Fruit fly (Drosophila melanogaster): ENCODE measurements around the gene btl.

The btl gene

DNA sequence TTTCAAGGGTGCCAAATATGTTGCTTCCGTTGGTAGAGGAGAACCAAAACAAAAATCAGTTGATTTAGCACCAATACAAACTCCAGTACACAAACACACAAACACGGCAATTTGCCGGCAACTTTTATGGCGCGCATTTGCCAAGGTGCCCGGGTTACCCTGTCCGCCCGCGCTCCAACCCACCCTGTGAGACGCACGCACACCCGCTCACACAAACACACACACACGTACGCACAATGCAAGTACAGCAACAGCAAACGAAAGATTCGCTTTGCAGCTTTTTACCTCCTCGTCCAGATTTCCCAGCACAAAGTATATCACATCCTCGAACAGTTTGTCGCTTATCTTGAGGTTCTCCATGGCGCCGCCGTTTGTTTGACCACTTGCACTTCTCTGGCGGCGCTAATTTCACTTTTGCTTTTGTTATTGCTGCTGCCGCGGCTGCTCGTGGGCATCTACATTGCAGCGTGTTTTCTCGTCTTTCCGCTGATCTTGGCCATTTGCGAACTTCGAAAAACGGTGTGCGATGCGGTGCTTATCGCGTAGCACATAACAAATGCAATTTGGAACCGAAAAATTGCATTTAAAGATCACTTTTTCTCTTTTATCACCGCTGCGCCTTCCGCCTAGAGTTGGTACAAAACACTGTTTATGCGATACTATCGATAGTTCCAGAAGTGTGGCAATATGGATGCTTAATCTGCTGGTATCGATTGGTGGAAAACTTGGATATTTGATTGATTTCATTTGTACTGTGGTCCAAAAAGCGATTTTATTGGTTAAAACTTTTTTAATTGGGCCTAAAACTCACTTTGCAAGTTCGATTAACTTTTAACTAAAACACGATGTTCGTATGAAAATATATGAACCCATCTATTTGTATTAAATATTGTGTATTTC is 46.8 kb upstream of the btl start, which contains the start of gene Ptip (continued):
- TF ChIP-seq CG10462 (GFP tag; optimal IDR thresholded peaks at IDR 0.05) (no peak), Ada2b (GFP tag; IDR thresholded peaks at IDR 0.05) (0 out of 2 replicates have a peak, but pooled peaks have one; percentile 19), z (GFP tag; IDR thresholded peaks at IDR 0.05) (no peak), CG3281 (GFP tag; optimal IDR thresholded peaks at IDR 0.05) (no peak), CG12236 (GFP tag; optimal IDR thresholded peaks at IDR 0.05) (no peak), CG5180 (GFP tag; optimal IDR thresholded peaks at IDR 0.05) (no peak), CG9215 (GFP tag; IDR thresholded peaks at IDR 0.05) (no peak), Nf-YC (tag; optimal IDR thresholded peaks at IDR 0.05) (no peak), lov (optimal IDR thresholded peaks at IDR 0.05) (no peak), lov (GFP tag; IDR thresholded peaks at IDR 0.05) (peak; percentile 63; the same call in 1 of the 3 replicates), CG5953 (GFP tag; IDR thresholded peaks at IDR 0.05) (no peak), zen (tag; optimal IDR thresholded peaks at IDR 0.05) (peak; percentile 91), PHDP (tag; optimal IDR thresholded peaks at IDR 0.05) (no peak), CG11723 (GFP tag; optimal IDR thresholded peaks at IDR 0.05) (no peak), sob (GFP tag; IDR thresholded peaks at IDR 0.05) (peak; percentile 31; the same call in 1 of the 2 replicates), ranshi (GFP tag; IDR thresholded peaks at IDR 0.05) (no peak; the same call in 1 of the 2 replicates), seq (GFP tag; IDR thresholded peaks at IDR 0.05) (peak; percentile 81), schlank (tag; optimal IDR thresholded peaks at IDR 0.05) (peak; percentile 8), CG34422 (GFP tag; IDR thresholded peaks at IDR 0.05) (peak; percentile 99), CG13123 (GFP tag; optimal IDR thresholded peaks at IDR 0.05) (no peak), CG15601 (tag; optimal IDR thresholded peaks at IDR 0.05) (no peak), exex (tag; optimal IDR thresholded peaks at IDR 0.05) (no peak), CG2875 (GFP tag; optimal IDR thresholded peaks at IDR 0.05) (no peak), CG12942 (GFP tag; optimal IDR thresholded peaks at IDR 0.05) (peak; percentile 17), Elba2 (GFP tag; optimal IDR thresholded peaks at IDR 0.05) (no peak), fu2 (GFP tag; optimal IDR thresholded peaks at IDR 0.05) (peak; percentile 7), TFAM (GFP tag; optimal IDR thresholded peaks at IDR 0.05) (no peak), ken (GFP tag; IDR thresholded peaks at IDR 0.05) (peak; percentile 56; the same call in 2 of the 3 replicates), trem (tag; optimal IDR thresholded peaks at IDR 0.05) (peak; percentile 55), CG6654 (GFP tag; optimal IDR thresholded peaks at IDR 0.05) (no peak), ERR (GFP tag; optimal IDR thresholded peaks at IDR 0.05) (no peak), Sry-β (GFP tag; optimal IDR thresholded peaks at IDR 0.05) (no peak), dati (GFP tag; IDR thresholded peaks at IDR 0.05) (no peak), pros (GFP tag; optimal IDR thresholded peaks at IDR 0.05) (no peak), CG6854 (GFP tag; optimal IDR thresholded peaks at IDR 0.05) (no peak), CG9437 (GFP tag; optimal IDR thresholded peaks at IDR 0.05) (no peak), CG14667 (GFP tag; IDR thresholded peaks at IDR 0.05) (no peak), CG31441 (GFP tag; IDR thresholded peaks at IDR 0.05) (no peak), prd (optimal IDR thresholded peaks at IDR 0.05) (no peak), prd (GFP tag; IDR thresholded peaks at IDR 0.05) (0 out of 3 replicates have a peak, but pooled peaks have one; percentile 19), CG16863 (GFP tag; optimal IDR thresholded peaks at IDR 0.05) (no peak), Tbp (GFP tag; optimal IDR thresholded peaks at IDR 0.05) (no peak), Max (GFP tag; optimal IDR thresholded peaks at IDR 0.05) (peak; percentile 41), Deaf1 (tag; optimal IDR thresholded peaks at IDR 0.05) (no peak), CG12299 (tag; optimal IDR thresholded peaks at IDR 0.05) (no peak), CG13775 (GFP tag; optimal IDR thresholded peaks at IDR 0.05) (no peak), Gug (GFP tag; IDR thresholded peaks at IDR 0.05) (no peak; the same call in 3 of the 4 replicates), D19A (tag; optimal IDR thresholded peaks at IDR 0.05) (no peak), kah (GFP tag; optimal IDR thresholded peaks at IDR 0.05) (peak; percentile 69), CG4404 (GFP tag; IDR thresholded peaks at IDR 0.05) (no peak)
